Worm (Caenorhabditis elegans) whole organism, mixed stage, embryonic: ENCODE data around the gene C45B2.3.

Experiments
- M03D4.4 ChIP-seq: sonication (generic microtip); optimal IDR thresholded peaks from 2 replicates; lab custom pipeline; 2017; ENCODE audit warnings: mild to moderate bottlenecking, missing genetic modification characterization, missing compliant biosample characterization
- bed-3 ChIP-seq: fragments of 200-800 bp; sonication (Bioruptor generic); optimal IDR thresholded peaks from 3 replicates; lab custom pipeline; 2018; ENCODE audit warnings: mild to moderate bottlenecking, missing genetic modification characterization, moderate library complexity, missing compliant biosample characterization
- blmp-1 ChIP-seq: fragments of 150-350 bp; optimal IDR thresholded peaks from 2 replicates; lab custom pipeline; 2014; ENCODE audit warnings: missing biosample characterization, missing genetic modification characterization
- ceh-39 ChIP-seq: fragments of 150-350 bp; optimal IDR thresholded peaks from 2 replicates; lab custom pipeline; 2014; ENCODE audit warnings: missing biosample characterization, missing genetic modification characterization
- ceh-83 ChIP-seq: fragments of 200-800 bp; sonication (Bioruptor generic); optimal IDR thresholded peaks from 2 replicates; lab custom pipeline; 2018; ENCODE audit warnings: mild to moderate bottlenecking, missing genetic modification characterization, missing compliant biosample characterization
- ces-1 ChIP-seq: fragments of 150-350 bp; optimal IDR thresholded peaks from 2 replicates; lab custom pipeline; 2014; ENCODE audit warnings: missing biosample characterization, missing genetic modification reagents, missing genetic modification characterization
- drap-1 ChIP-seq: fragments of 200-800 bp; sonication (Bioruptor generic); optimal IDR thresholded peaks from 3 replicates; lab custom pipeline; 2018; ENCODE audit warnings: mild to moderate bottlenecking, missing genetic modification characterization, missing compliant biosample characterization
- elt-1 ChIP-seq: sonication (generic microtip); optimal IDR thresholded peaks from 2 replicates; lab custom pipeline; 2017; ENCODE audit warnings: missing genetic modification characterization, mild to moderate bottlenecking, missing compliant biosample characterization, antibody characterized with exemption, moderate library complexity, borderline replicate concordance; ENCODE audit not compliant: insufficient read depth
- elt-3 ChIP-seq: fragments of 150-350 bp; optimal IDR thresholded peaks from 2 replicates; lab custom pipeline; 2014; ENCODE audit warnings: missing biosample characterization, missing genetic modification characterization
- flh-1 ChIP-seq: fragments of 200-800 bp; sonication (Bioruptor generic); optimal IDR thresholded peaks from 2 replicates; lab custom pipeline; 2018; ENCODE audit warnings: mild to moderate bottlenecking, missing genetic modification characterization, moderate library complexity, missing compliant biosample characterization
- ham-2 ChIP-seq: fragments of 200-800 bp; sonication (Bioruptor generic); optimal IDR thresholded peaks from 2 replicates; lab custom pipeline; 2018; ENCODE audit warnings: mild to moderate bottlenecking, missing genetic modification characterization, missing compliant biosample characterization
- hlh-1 ChIP-seq: fragments of 150-350 bp; optimal IDR thresholded peaks from 2 replicates; lab custom pipeline; 2014; ENCODE audit warnings: missing biosample characterization, missing genetic modification reagents, missing genetic modification characterization
- lin-32 ChIP-seq: fragments of 200-800 bp; sonication (Bioruptor generic); optimal IDR thresholded peaks from 2 replicates; lab custom pipeline; 2018; ENCODE audit warnings: mild to moderate bottlenecking, missing genetic modification characterization, missing compliant biosample characterization
- lsy-2 ChIP-seq: fragments of 150-350 bp; optimal IDR thresholded peaks from 2 replicates; lab custom pipeline; 2014; ENCODE audit warnings: missing biosample characterization, missing genetic modification characterization
- mab-5 ChIP-seq: fragments of 150-350 bp; optimal IDR thresholded peaks from 2 replicates; lab custom pipeline; 2014; ENCODE audit warnings: missing biosample characterization, missing genetic modification characterization
- mls-2 ChIP-seq: sonication (generic microtip); optimal IDR thresholded peaks from 2 replicates; lab custom pipeline; 2016; ENCODE audit warnings: mild to moderate bottlenecking, missing genetic modification characterization, moderate library complexity, missing compliant biosample characterization
- nhr-12 ChIP-seq: fragments of 150-350 bp; optimal IDR thresholded peaks from 2 replicates; lab custom pipeline; 2014; ENCODE audit warnings: missing biosample characterization, missing genetic modification characterization
- nhr-2 ChIP-seq: fragments of 150-350 bp; optimal IDR thresholded peaks from 2 replicates; lab custom pipeline; 2014; ENCODE audit warnings: missing biosample characterization, missing genetic modification characterization
- nhr-76 ChIP-seq: sonication (generic microtip); optimal IDR thresholded peaks from 2 replicates; lab custom pipeline; 2017; ENCODE audit warnings: missing biosample characterization, missing genetic modification characterization
- pha-4 ChIP-seq: fragments of 150-350 bp; optimal IDR thresholded peaks from 2 replicates; lab custom pipeline; 2018; ENCODE audit warnings: missing biosample characterization, missing genetic modification reagents, missing genetic modification characterization
- sem-2 ChIP-seq: fragments of 200-800 bp; sonication (Bioruptor generic); optimal IDR thresholded peaks from 2 replicates; lab custom pipeline; 2018; ENCODE audit warnings: mild to moderate bottlenecking, missing genetic modification characterization, missing compliant biosample characterization
- sptf-1 ChIP-seq: sonication (generic microtip); optimal IDR thresholded peaks from 2 replicates; lab custom pipeline; 2017; ENCODE audit warnings: mild to moderate bottlenecking, missing genetic modification characterization, moderate library complexity, missing compliant biosample characterization
- tbx-8 ChIP-seq: fragments of 200-800 bp; sonication (Bioruptor generic); optimal IDR thresholded peaks from 2 replicates; lab custom pipeline; 2018; ENCODE audit warnings: mild to moderate bottlenecking, missing genetic modification characterization, moderate library complexity, missing compliant biosample characterization
- unc-120 ChIP-seq: sonication (generic microtip); optimal IDR thresholded peaks from 2 replicates; lab custom pipeline; 2017; ENCODE audit warnings: missing genetic modification characterization, missing compliant biosample characterization; ENCODE audit not compliant: poor library complexity, severe bottlenecking
- unc-62 ChIP-seq: fragments of 150-350 bp; optimal IDR thresholded peaks from 2 replicates; lab custom pipeline; 2014; ENCODE audit warnings: missing biosample characterization, missing genetic modification reagents, missing genetic modification characterization
- zip-8 ChIP-seq: fragments of 150-350 bp; optimal IDR thresholded peaks from 2 replicates; lab custom pipeline; 2014; ENCODE audit warnings: missing biosample characterization, missing genetic modification characterization
- ztf-11 ChIP-seq: fragments of 150-350 bp; optimal IDR thresholded peaks from 2 replicates; lab custom pipeline; 2014; ENCODE audit warnings: missing biosample characterization, missing genetic modification characterization

The C45B2.3 gene

ce11 chrX:6043283-6043682, 39.5 kb upstream of the C45B2.3 start:
- TF ChIP-seq M03D4.4 (no peak), ces-1 (no peak), pha-4 (tag; lab: Kevin White, UChicago) (peak; percentile 3), lsy-2 (no peak), blmp-1 (tag; lab: Kevin White, UChicago) (no peak), unc-120 (tag; lab: Kevin White, UChicago) (no peak)
- TF ChIP-seq, all 35 proteins: peak for 1

- no peak for TF ChIP-seq mab-5 (tag; lab: Kevin White, UChicago)
- TF ChIP-seq flh-1 (GFP tag; lab: Kevin White, UChicago): no peak
- TF ChIP-seq drap-1 (GFP tag; lab: Kevin White, UChicago): no peak
- no peak for TF ChIP-seq ham-2 (GFP tag; lab: Kevin White, UChicago)
- TF ChIP-seq lsy-2: no peak
- no peak for TF ChIP-seq zip-8 (tag; lab: Kevin White, UChicago)
- TF ChIP-seq nhr-12 (tag; lab: Kevin White, UChicago): no peak
- no peak for TF ChIP-seq ceh-39 (tag; lab: Kevin White, UChicago)
- no peak for TF ChIP-seq elt-3 (tag; lab: Kevin White, UChicago)
- no peak for TF ChIP-seq pha-4 (tag; lab: Kevin White, UChicago)
- no peak for TF ChIP-seq ceh-83 (GFP tag; lab: Kevin White, UChicago)
- no peak for TF ChIP-seq tbx-8 (GFP tag; lab: Kevin White, UChicago)
Observed at ce11 chrX:6048508-6048907, 34.3 kb upstream of the C45B2.3 start, which contains the start of gene pak-1. Gene pak-1, minus strand, starts transcription at chrX:6048608.

ce11 chrX:6050078-6050477, 32.7 kb upstream of the C45B2.3 start:
- TF ChIP-seq ztf-11 (no peak), bed-3 (GFP tag; lab: Kevin White, UChicago) (no peak), hlh-1 (tag; lab: Kevin White, UChicago) (peak; percentile 54), tbx-8 (GFP tag; lab: Kevin White, UChicago) (no peak), unc-120 (tag; lab: Kevin White, UChicago) (peak; percentile 21), sptf-1 (tag; lab: Kevin White, UChicago) (no peak)
- TF ChIP-seq, all 35 proteins: peak for 2

DNA sequence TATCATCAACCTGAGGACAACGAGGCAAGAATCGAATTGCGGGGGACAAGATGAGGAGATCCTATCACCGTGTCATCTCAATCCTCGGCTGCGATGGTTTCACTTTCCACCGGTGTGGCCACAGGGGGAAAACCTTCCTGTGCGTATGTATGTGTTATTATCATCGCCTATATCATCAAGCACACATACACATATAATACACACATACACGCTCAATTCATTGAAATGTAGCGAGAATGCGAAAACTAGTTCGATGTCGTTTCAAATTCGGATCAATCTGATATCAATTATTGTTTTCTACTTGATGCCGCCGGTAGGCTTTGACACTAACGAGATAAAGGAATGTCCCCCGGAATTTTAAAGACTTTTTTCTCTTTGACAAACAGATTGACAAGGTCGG, 31.9 kb upstream of the C45B2.3 start:
- TF ChIP-seq elt-1 (tag; lab: Kevin White, UChicago) (peak; percentile 22), blmp-1 (tag; lab: Kevin White, UChicago) (peak; percentile 8), tbx-8 (GFP tag; lab: Kevin White, UChicago) (no peak), ceh-83 (GFP tag; lab: Kevin White, UChicago) (no peak), nhr-12 (tag; lab: Kevin White, UChicago) (no peak), sem-2 (GFP tag; lab: Kevin White, UChicago) (no peak), nhr-2 (tag; lab: Kevin White, UChicago) (no peak), ham-2 (GFP tag; lab: Kevin White, UChicago) (peak; percentile 47), mls-2 (no peak)

- TF ChIP-seq nhr-76 (no peak), elt-1 (tag; lab: Kevin White, UChicago) (no peak), ces-1 (peak; percentile 10), sem-2 (GFP tag; lab: Kevin White, UChicago) (no peak)
Observed at ce11 chrX:6052744-6053143, 30.0 kb upstream of the C45B2.3 start, which contains the start of gene C45B2.6. Gene C45B2.6, plus strand, starts transcription at chrX:6052879.

DNA sequence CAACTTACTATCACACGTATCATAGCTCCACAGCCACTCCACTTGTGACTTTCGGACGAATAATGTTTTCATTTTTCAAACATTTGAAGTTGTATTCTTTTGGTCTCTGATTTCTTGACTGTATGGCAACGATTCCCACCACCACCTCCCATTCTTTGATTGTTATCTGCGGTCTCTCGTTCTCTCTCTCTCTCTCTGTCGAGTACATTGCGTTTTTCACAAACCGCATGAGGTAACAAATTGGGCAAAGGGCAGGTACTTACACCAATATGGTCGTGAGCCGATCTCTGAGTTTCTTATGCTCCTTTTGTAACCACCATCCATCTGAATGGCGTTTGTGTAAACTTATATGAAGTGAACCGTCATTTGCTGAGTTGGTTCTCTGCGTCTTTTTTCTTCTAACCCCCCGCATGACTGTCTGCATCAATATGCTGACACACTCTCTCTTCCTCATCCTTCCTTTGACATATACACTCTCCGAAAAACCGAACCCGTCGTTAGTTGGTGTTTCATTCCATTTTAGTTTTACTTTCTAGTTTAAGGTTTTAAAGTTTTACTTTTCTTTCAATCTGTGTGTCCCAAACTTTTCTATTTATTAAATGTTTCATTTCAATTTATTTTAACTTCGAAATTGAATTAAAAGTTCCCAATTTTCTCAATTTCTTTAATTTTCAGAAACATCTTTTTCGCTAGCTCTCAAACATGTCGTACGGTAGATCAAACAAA, 25.0 kb upstream of the C45B2.3 start, which contains the start of gene gln-1:
gln-1 (plus strand) TSS at position 676 of the 726 bp plus-strand sequence.
- TF ChIP-seq lin-32 (no peak), nhr-2 (tag; lab: Kevin White, UChicago) (peak; percentile 4), unc-62 (GFP tag; lab: Kevin White, UChicago) (peak; percentile 22), ham-2 (GFP tag; lab: Kevin White, UChicago) (peak; percentile 7), elt-1 (tag; lab: Kevin White, UChicago) (peak; percentile 34)
